Fruit fly (Drosophila melanogaster) Kc167 (cell line): ENCODE measurements around the gene CG7601.

Experiments used
- Myc ChIP-seq: fragments of >200 bp; optimal IDR thresholded peaks from 2 replicates; lab custom pipeline; 2017; ENCODE audit warnings: missing external identifiers
- Sin3A ChIP-seq: fragments of >200 bp; optimal IDR thresholded peaks from 2 replicates; lab custom pipeline; 2018; ENCODE audit warnings: missing external identifiers
- h ChIP-seq: fragments of >200 bp; optimal IDR thresholded peaks from 3 replicates; lab custom pipeline; 2018; ENCODE audit warnings: missing external identifiers
- insv ChIP-seq: fragments of >200 bp; optimal IDR thresholded peaks from 3 replicates; lab custom pipeline; 2018; ENCODE audit warnings: missing external identifiers
- psq ChIP-seq: fragments of >200 bp; optimal IDR thresholded peaks from 2 replicates; lab custom pipeline; 2017; ENCODE audit warnings: missing external identifiers
- ttk ChIP-seq: sonication (Bioruptor generic); optimal IDR thresholded peaks from 2 replicates; lab custom pipeline; 2017; ENCODE audit warnings: missing external identifiers

CG7601 gene

dm6 chr3R:29690960-29691527 lies 45.5 kb downstream of the CG7601 start:
- TF ChIP-seq insv (lab: Kevin White, UChicago) (no peak), ttk (lab: Kevin White, UChicago) (no peak)

- TF ChIP-seq h (no peak), psq (no peak), Myc (lab: Kevin White, UChicago) (no peak), Sin3A (lab: Kevin White, UChicago) (no peak), ttk (lab: Kevin White, UChicago) (no peak), insv (lab: Kevin White, UChicago) (no peak)
Observed at dm6 chr3R:29690539-29690852, 46.0 kb downstream of the CG7601 start.

dm6 chr3R:29689833-29690538 lies 46.6 kb downstream of the CG7601 start:
- no peak for TF ChIP-seq Sin3A (lab: Kevin White, UChicago)
- TF ChIP-seq insv (lab: Kevin White, UChicago), result no peak
- no peak for TF ChIP-seq ttk (lab: Kevin White, UChicago)
- no peak for TF ChIP-seq Myc (lab: Kevin White, UChicago)
- no peak for TF ChIP-seq psq

dm6 chr3R:29689211-29689610 lies 47.3 kb downstream of the CG7601 start, which contains the start of gene Obp99c:
Gene Obp99c, minus strand, starts transcription at chr3R:29689311.
- TF ChIP-seq psq (no peak), Sin3A (lab: Kevin White, UChicago) (no peak), ttk (lab: Kevin White, UChicago) (no peak), Myc (lab: Kevin White, UChicago) (no peak), insv (lab: Kevin White, UChicago) (no peak), h (no peak)

dm6 chr3R:29686698-29687097 lies 49.8 kb downstream of the CG7601 start:
- no peak for TF ChIP-seq insv (lab: Kevin White, UChicago)
- TF ChIP-seq ttk (lab: Kevin White, UChicago), result no peak
